Fruit fly (Drosophila melanogaster) whole organism, embryonic: ENCODE results near the gene Tsp96F.

Source experiments
- Bgb ChIP-seq: fragments of 200-800 bp; sonication (Bioruptor generic); IDR thresholded peaks from 2 replicates; pipeline ENCODE4 v1.3.6; 2022; ENCODE audit warnings: missing biosample characterization, missing genetic modification characterization; ENCODE audit not compliant: partially characterized antibody
- CG10366 ChIP-seq: fragments of 200-800 bp; sonication (Bioruptor generic); IDR thresholded peaks from 2 replicates; pipeline ENCODE4 v1.3.6; 2022; ENCODE audit warnings: missing biosample characterization, missing genetic modification characterization
- CG10431 ChIP-seq: fragments of 200-800 bp; sonication (Bioruptor generic); optimal IDR thresholded peaks from 3 replicates; lab custom pipeline; 2018; ENCODE audit warnings: missing biosample characterization, mild to moderate bottlenecking, missing genetic modification characterization
- CG10462 ChIP-seq: fragments of 200-800 bp; sonication (Bioruptor generic); optimal IDR thresholded peaks from 2 replicates; lab custom pipeline; 2016; ENCODE audit warnings: missing biosample characterization, missing genetic modification characterization
- CG10543 ChIP-seq: fragments of 200-800 bp; sonication (Bioruptor generic); optimal IDR thresholded peaks from 3 replicates; lab custom pipeline; 2017; ENCODE audit warnings: missing biosample characterization, mild to moderate bottlenecking, missing genetic modification characterization, moderate library complexity
- CG12071 ChIP-seq: fragments of 200-800 bp; sonication (Bioruptor generic); optimal IDR thresholded peaks from 3 replicates; lab custom pipeline; 2018; ENCODE audit warnings: missing biosample characterization, mild to moderate bottlenecking, missing genetic modification characterization
- CG13775 ChIP-seq: fragments of 200-800 bp; sonication (Bioruptor generic); optimal IDR thresholded peaks from 3 replicates; lab custom pipeline; 2017; ENCODE audit warnings: missing biosample characterization, mild to moderate bottlenecking, missing genetic modification characterization
- CG14441 ChIP-seq: fragments of 200-800 bp; sonication (Bioruptor generic); IDR thresholded peaks from 2 replicates; pipeline ENCODE4 v1.3.6; 2022; ENCODE audit warnings: missing biosample characterization, missing genetic modification characterization
- CG15479 ChIP-seq: fragments of 200-800 bp; sonication (Bioruptor generic); optimal IDR thresholded peaks from 3 replicates; lab custom pipeline; 2019; ENCODE audit warnings: missing biosample characterization, mild to moderate bottlenecking, missing genetic modification characterization, moderate library complexity
- CG17829 ChIP-seq: fragments of 200-800 bp; optimal IDR thresholded peaks from 2 replicates; lab custom pipeline; 2019; ENCODE audit warnings: missing biosample characterization, mild to moderate bottlenecking, missing genetic modification characterization, moderate library complexity
- CG18619 ChIP-seq: fragments of 200-800 bp; sonication (Bioruptor generic); optimal IDR thresholded peaks from 3 replicates; lab custom pipeline; 2017; ENCODE audit warnings: missing biosample characterization, mild to moderate bottlenecking, missing genetic modification characterization
- CG32767 ChIP-seq: fragments of 200-800 bp; sonication (Bioruptor generic); IDR thresholded peaks from 2 replicates; pipeline ENCODE4 v1.3.6; 2022; ENCODE audit warnings: missing biosample characterization, missing genetic modification characterization
- CG4282 ChIP-seq: fragments of 200-800 bp; sonication (Bioruptor generic); optimal IDR thresholded peaks from 2 replicates; lab custom pipeline; 2016; ENCODE audit warnings: missing biosample characterization, missing genetic modification characterization
- CG4404 ChIP-seq: fragments of 200-800 bp; sonication (Bioruptor generic); IDR thresholded peaks from 2 replicates; pipeline ENCODE4 v1.3.6; 2022; ENCODE audit warnings: missing biosample characterization, missing genetic modification characterization
- CG4617 ChIP-seq: fragments of 200-800 bp; sonication (Bioruptor generic); optimal IDR thresholded peaks from 3 replicates; lab custom pipeline; 2016; ENCODE audit warnings: missing biosample characterization, missing genetic modification characterization, borderline replicate concordance
- CG4707 ChIP-seq: fragments of 200-800 bp; sonication (Bioruptor generic); optimal IDR thresholded peaks from 2 replicates; lab custom pipeline; 2018; ENCODE audit warnings: missing biosample characterization, mild to moderate bottlenecking, missing genetic modification characterization, moderate library complexity
- CG6175 ChIP-seq: fragments of 200-800 bp; sonication (Bioruptor generic); IDR thresholded peaks from 3 replicates; pipeline ENCODE4 v1.3.6; 2022; ENCODE audit warnings: missing biosample characterization, missing genetic modification characterization
- CG7357 ChIP-seq: fragments of 200-800 bp; sonication (Bioruptor generic); IDR thresholded peaks from 3 replicates; pipeline ENCODE4 v1.3.6; 2022; ENCODE audit warnings: missing biosample characterization, missing genetic modification characterization
- CG8281 ChIP-seq: fragments of 200-800 bp; sonication (Bioruptor generic); optimal IDR thresholded peaks from 2 replicates; lab custom pipeline; 2018; ENCODE audit warnings: missing biosample characterization, mild to moderate bottlenecking, missing genetic modification characterization, moderate library complexity
- CG8944 ChIP-seq: fragments of 200-800 bp; sonication (Bioruptor generic); optimal IDR thresholded peaks from 3 replicates; lab custom pipeline; 2016; ENCODE audit warnings: missing biosample characterization, missing genetic modification characterization
- CTCF ChIP-seq: fragments of 200-800 bp; sonication (Bioruptor generic); optimal IDR thresholded peaks from 2 replicates; lab custom pipeline; 2017; ENCODE audit warnings: missing biosample characterization, mild to moderate bottlenecking, missing genetic modification characterization, moderate library complexity
- CoRest ChIP-seq: fragments of 200-800 bp; sonication (Bioruptor generic); optimal IDR thresholded peaks from 3 replicates; lab custom pipeline; 2018; ENCODE audit warnings: missing biosample characterization, mild to moderate bottlenecking, missing genetic modification characterization, moderate library complexity
- Fer1 ChIP-seq: fragments of 200-800 bp; sonication (Bioruptor generic); optimal IDR thresholded peaks from 2 replicates; lab custom pipeline; 2017; ENCODE audit warnings: missing biosample characterization, mild to moderate bottlenecking, missing genetic modification characterization
- HLH3B ChIP-seq: fragments of 200-800 bp; sonication (Bioruptor generic); IDR thresholded peaks from 2 replicates; pipeline ENCODE4 v1.3.6; 2022; ENCODE audit warnings: missing biosample characterization, missing genetic modification characterization
- HmgZ ChIP-seq: fragments of 200-800 bp; sonication (Bioruptor generic); optimal IDR thresholded peaks from 2 replicates; lab custom pipeline; 2018; ENCODE audit warnings: missing biosample characterization, mild to moderate bottlenecking, missing genetic modification characterization
- Hr39 ChIP-seq: fragments of >200 bp; optimal IDR thresholded peaks from 2 replicates; lab custom pipeline; 2017
- Hr51 ChIP-seq, 2 experiments: fragments of 200-800 bp; sonication (Bioruptor generic); optimal IDR thresholded peaks; 2 replicates in 1 of 2; 3 replicates in 1 of 2; lab custom pipeline; 2016 to 2018; ENCODE audit warnings: missing biosample characterization in 2 of 2, missing genetic modification characterization in 2 of 2, mild to moderate bottlenecking in 1 of 2, moderate library complexity in 1 of 2
- NFAT ChIP-seq: fragments of 200-800 bp; sonication (Bioruptor generic); IDR thresholded peaks from 2 replicates; pipeline ENCODE4 v1.3.6; 2022; ENCODE audit warnings: missing biosample characterization, missing genetic modification characterization
- Neu2 ChIP-seq: fragments of 200-800 bp; sonication (Bioruptor generic); optimal IDR thresholded peaks from 3 replicates; lab custom pipeline; 2016; ENCODE audit warnings: missing biosample characterization, missing genetic modification characterization, borderline replicate concordance
- Optix ChIP-seq: fragments of 200-800 bp; sonication (Bioruptor generic); IDR thresholded peaks from 3 replicates; pipeline ENCODE4 v1.3.6; 2022; ENCODE audit warnings: missing biosample characterization, missing genetic modification characterization
- Poxn ChIP-seq: fragments of 200-800 bp; sonication (Bioruptor generic); IDR thresholded peaks from 2 replicates; pipeline ENCODE4 v1.3.6; 2022; ENCODE audit warnings: missing biosample characterization, missing genetic modification characterization
- Ravus ChIP-seq: fragments of 200-800 bp; sonication (Bioruptor generic); IDR thresholded peaks from 2 replicates; pipeline ENCODE4 v1.3.6; 2022; ENCODE audit warnings: missing biosample characterization, missing genetic modification characterization
- Rx ChIP-seq: fragments of 200-800 bp; sonication (Bioruptor generic); IDR thresholded peaks from 2 replicates; pipeline ENCODE4 v1.3.6; 2022; ENCODE audit warnings: missing biosample characterization, missing genetic modification characterization
- Tbp ChIP-seq: fragments of >200 bp; optimal IDR thresholded peaks from 2 replicates; lab custom pipeline; 2018; ENCODE audit warnings: missing biosample characterization, missing genetic modification characterization
- Usf ChIP-seq: fragments of 200-800 bp; sonication (Bioruptor generic); optimal IDR thresholded peaks from 2 replicates; lab custom pipeline; 2017; ENCODE audit warnings: missing genotype, missing biosample characterization, missing genetic modification characterization
- cas ChIP-seq: fragments of 200-800 bp; sonication (Bioruptor generic); IDR thresholded peaks from 2 replicates; pipeline ENCODE4 v1.3.6; 2022; ENCODE audit warnings: missing biosample characterization, missing genetic modification characterization
- dati ChIP-seq: fragments of 200-800 bp; sonication (Bioruptor generic); IDR thresholded peaks from 2 replicates; pipeline ENCODE4 v1.3.6; 2022; ENCODE audit warnings: missing biosample characterization, missing genetic modification characterization
- disco-r ChIP-seq: fragments of 200-800 bp; sonication (Bioruptor generic); optimal IDR thresholded peaks from 2 replicates; lab custom pipeline; 2016; ENCODE audit warnings: missing biosample characterization, missing genetic modification characterization
- fd64A ChIP-seq: fragments of 200-800 bp; sonication (Bioruptor generic); optimal IDR thresholded peaks from 3 replicates; lab custom pipeline; 2018; ENCODE audit warnings: missing biosample characterization, mild to moderate bottlenecking, missing genetic modification characterization
- gcm ChIP-seq: fragments of 200-800 bp; sonication (Bioruptor generic); optimal IDR thresholded peaks from 2 replicates; lab custom pipeline; 2019; ENCODE audit warnings: missing biosample characterization, mild to moderate bottlenecking, missing genetic modification characterization, moderate library complexity
- jumu ChIP-seq: fragments of 200-800 bp; sonication (Bioruptor generic); optimal IDR thresholded peaks from 3 replicates; lab custom pipeline; 2016; ENCODE audit warnings: missing biosample characterization, missing genetic modification characterization
- lbe ChIP-seq: fragments of 200-800 bp; sonication (Bioruptor generic); optimal IDR thresholded peaks from 2 replicates; lab custom pipeline; 2016; ENCODE audit warnings: missing biosample characterization, mild to moderate bottlenecking, missing genetic modification characterization
- org-1 ChIP-seq: fragments of 200-800 bp; sonication (Bioruptor generic); optimal IDR thresholded peaks from 2 replicates; lab custom pipeline; 2017; ENCODE audit warnings: missing biosample characterization, missing genetic modification characterization
- pros ChIP-seq: fragments of 200-800 bp; sonication (Bioruptor generic); optimal IDR thresholded peaks from 3 replicates; lab custom pipeline; 2019; ENCODE audit warnings: missing biosample characterization, mild to moderate bottlenecking, missing genetic modification characterization, moderate library complexity
- rib ChIP-seq: fragments of 200-800 bp; sonication (Bioruptor generic); IDR thresholded peaks from 2 replicates; pipeline ENCODE4 v1.3.6; 2022; ENCODE audit warnings: missing biosample characterization, missing genetic modification characterization
- run ChIP-seq: fragments of 200-800 bp; sonication (Bioruptor generic); optimal IDR thresholded peaks from 3 replicates; lab custom pipeline; 2018; ENCODE audit warnings: missing biosample characterization, mild to moderate bottlenecking, missing genetic modification characterization
- sim ChIP-seq: fragments of 200-800 bp; sonication (Bioruptor generic); IDR thresholded peaks from 2 replicates; pipeline ENCODE4 v1.3.6; 2022; ENCODE audit warnings: missing biosample characterization, missing genetic modification characterization
- slbo ChIP-seq: fragments of 200-800 bp; sonication (Bioruptor generic); IDR thresholded peaks from 2 replicates; pipeline ENCODE4 v1.3.6; 2022; ENCODE audit warnings: missing biosample characterization, missing genetic modification characterization
- tna ChIP-seq: fragments of 200-800 bp; sonication (Bioruptor generic); IDR thresholded peaks from 2 replicates; pipeline ENCODE4 v1.3.6; 2022; ENCODE audit warnings: missing biosample characterization, missing genetic modification characterization; ENCODE audit not compliant: partially characterized antibody
- trem ChIP-seq: fragments of 200-800 bp; optimal IDR thresholded peaks from 3 replicates; lab custom pipeline; 2019; ENCODE audit warnings: missing biosample characterization, mild to moderate bottlenecking, missing genetic modification characterization, moderate library complexity
- vnd ChIP-seq: fragments of 200-800 bp; sonication (Bioruptor generic); IDR thresholded peaks from 3 replicates; pipeline ENCODE4 v1.3.6; 2022; ENCODE audit warnings: missing biosample characterization, missing genetic modification characterization; ENCODE audit not compliant: partially characterized antibody

Gene Tsp96F

dm6 chr3R:25880971-25881809 lies at the start of gene Tsp96F (continued):
- TF ChIP-seq HmgZ = peak; percentile 14
- no peak for TF ChIP-seq Optix (GFP tag; lab: Robert Waterston, UW)
- TF ChIP-seq jumu = no peak
- no peak for TF ChIP-seq Fer1 (GFP tag; lab: Kevin White, UChicago)
- peak; percentile 48 for TF ChIP-seq CTCF (GFP tag; lab: Kevin White, UChicago)
- no peak for TF ChIP-seq disco-r (GFP tag; lab: Kevin White, UChicago)
- peak; percentile 33 for TF ChIP-seq CG4707 (GFP tag; lab: Kevin White, UChicago)
- TF ChIP-seq CG15479 (GFP tag; lab: Kevin White, UChicago) = no peak
- no peak for TF ChIP-seq CG10462 (GFP tag; lab: Kevin White, UChicago)
- peak; percentile 71 for TF ChIP-seq Bgb (GFP tag; lab: Robert Waterston, UW)
- no peak for TF ChIP-seq Poxn (GFP tag; lab: Robert Waterston, UW)
- no peak for TF ChIP-seq dati (GFP tag; lab: Robert Waterston, UW)
- no peak for TF ChIP-seq CG4404 (GFP tag; lab: Robert Waterston, UW)
- no peak for TF ChIP-seq CG10543 (GFP tag; lab: Kevin White, UChicago)
- TF ChIP-seq Hr51 (GFP tag; optimal IDR thresholded peaks at IDR 0.05; lab: Kevin White, UChicago) = no peak
- no peak for TF ChIP-seq CG32767
- no peak for TF ChIP-seq rib
- peak; percentile 18 for TF ChIP-seq CoRest (tag; lab: Kevin White, UChicago)
- no peak for TF ChIP-seq CG7357
- no peak for TF ChIP-seq pros (GFP tag; lab: Kevin White, UChicago)
- no peak for TF ChIP-seq vnd (GFP tag; lab: Robert Waterston, UW)
- TF ChIP-seq run (tag; lab: Kevin White, UChicago) = no peak
- TF ChIP-seq CG17829 = peak; percentile 4
- TF ChIP-seq Tbp (GFP tag; lab: Kevin White, UChicago) = no peak
- TF ChIP-seq sim (GFP tag; lab: Robert Waterston, UW) = no peak
- no peak for TF ChIP-seq CG13775 (GFP tag; lab: Kevin White, UChicago)
- no peak for TF ChIP-seq Neu2 (GFP tag; lab: Kevin White, UChicago)
- peak; percentile 24 for TF ChIP-seq CG10431
- no peak for TF ChIP-seq Rx (GFP tag; lab: Robert Waterston, UW)
- TF ChIP-seq NFAT (GFP tag; lab: Robert Waterston, UW) = no peak
- TF ChIP-seq trem (tag; lab: Kevin White, UChicago) = peak; percentile 53
- TF ChIP-seq Ravus (GFP tag; lab: Robert Waterston, UW) = no peak
- no peak for TF ChIP-seq CG14441 (GFP tag; lab: Robert Waterston, UW)
- no peak for TF ChIP-seq cas
- TF ChIP-seq Usf (GFP tag; lab: Kevin White, UChicago) = no peak
- TF ChIP-seq CG4282 (GFP tag; lab: Kevin White, UChicago) = no peak
- TF ChIP-seq tna (GFP tag; lab: Robert Waterston, UW) = 0 out of 2 replicates have a peak, but pooled peaks have one; percentile 37
- TF ChIP-seq CG10366 (GFP tag; lab: Robert Waterston, UW) = no peak
- TF ChIP-seq slbo (GFP tag; lab: Robert Waterston, UW) = no peak
- no peak for TF ChIP-seq fd64A (GFP tag; lab: Kevin White, UChicago)
- peak; percentile 6 for TF ChIP-seq gcm (GFP tag; lab: Kevin White, UChicago)
- TF ChIP-seq CG8944 (GFP tag; lab: Kevin White, UChicago) = peak; percentile 0
- no peak for TF ChIP-seq CG6175 (GFP tag; lab: Robert Waterston, UW)
- TF ChIP-seq CG12071 (GFP tag; lab: Kevin White, UChicago) = no peak
- peak; percentile 6 for TF ChIP-seq CG4617 (GFP tag; lab: Kevin White, UChicago)
- no peak for TF ChIP-seq HLH3B (GFP tag; lab: Robert Waterston, UW)
- no peak for TF ChIP-seq Hr39 (lab: Kevin White, UChicago)
- TF ChIP-seq CG18619 (GFP tag; lab: Kevin White, UChicago) = no peak
- TF ChIP-seq org-1 (GFP tag; lab: Kevin White, UChicago) = no peak
- TF ChIP-seq CG8281 (tag; lab: Kevin White, UChicago) = no peak
- no peak for TF ChIP-seq lbe (GFP tag; lab: Kevin White, UChicago)
